Fruit fly (Drosophila melanogaster) whole organism, embryonic: ENCODE data around the gene AspRS-m.
A peak's percentile ranks its signal among the peaks of the same experiment; 100 is the strongest.

Source experiments
- Blimp-1 ChIP-seq: fragments of 200-800 bp; sonication (Bioruptor generic); optimal IDR thresholded peaks from 3 replicates; lab custom pipeline; 2018; ENCODE audit warnings: missing biosample characterization, missing genetic modification characterization, mild to moderate bottlenecking, moderate library complexity, missing genetic modification reagents
- CG10543 ChIP-seq: fragments of 200-800 bp; sonication (Bioruptor generic); optimal IDR thresholded peaks from 3 replicates; lab custom pipeline; 2017; ENCODE audit warnings: missing biosample characterization, mild to moderate bottlenecking, missing genetic modification characterization, moderate library complexity
- CG12744 ChIP-seq: fragments of 200-800 bp; sonication (Bioruptor generic); optimal IDR thresholded peaks from 2 replicates; lab custom pipeline; 2016; ENCODE audit warnings: missing biosample characterization, missing genetic modification characterization
- CG13123 ChIP-seq: fragments of 200-800 bp; sonication (Bioruptor generic); optimal IDR thresholded peaks from 2 replicates; lab custom pipeline; 2016; ENCODE audit warnings: missing biosample characterization, missing genetic modification characterization
- CG15269 ChIP-seq: fragments of 200-800 bp; sonication (Bioruptor generic); optimal IDR thresholded peaks from 2 replicates; lab custom pipeline; 2018; ENCODE audit warnings: missing biosample characterization, mild to moderate bottlenecking, missing genetic modification characterization, moderate library complexity
- CG1529 ChIP-seq: fragments of 200-800 bp; sonication (Bioruptor generic); optimal IDR thresholded peaks from 3 replicates; lab custom pipeline; 2018; ENCODE audit warnings: missing biosample characterization, missing genetic modification characterization
- CG30403 ChIP-seq: fragments of 200-800 bp; sonication (Bioruptor generic); optimal IDR thresholded peaks from 3 replicates; lab custom pipeline; 2016; ENCODE audit warnings: missing biosample characterization, missing genetic modification characterization
- CG34376 ChIP-seq: fragments of 200-800 bp; sonication (Bioruptor generic); optimal IDR thresholded peaks from 2 replicates; lab custom pipeline; 2018; ENCODE audit warnings: missing biosample characterization, mild to moderate bottlenecking, missing genetic modification characterization
- CG4820 ChIP-seq: fragments of 200-800 bp; sonication (Bioruptor generic); optimal IDR thresholded peaks from 3 replicates; lab custom pipeline; 2016; ENCODE audit warnings: missing biosample characterization, missing genetic modification characterization
- CG7556 ChIP-seq: fragments of 200-800 bp; sonication (Bioruptor generic); optimal IDR thresholded peaks from 2 replicates; lab custom pipeline; 2017; ENCODE audit warnings: missing biosample characterization, mild to moderate bottlenecking, missing genetic modification characterization
- CG8290 ChIP-seq, 3 experiments: fragments of 200-800 bp; sonication (Bioruptor generic); optimal IDR thresholded peaks; 2 replicates each; lab custom pipeline; 2016 to 2019; ENCODE audit warnings: missing biosample characterization in 3 of 3, missing genetic modification characterization in 3 of 3, mild to moderate bottlenecking in 2 of 3, moderate library complexity in 1 of 3
- CTCF ChIP-seq: fragments of 200-800 bp; sonication (Bioruptor generic); optimal IDR thresholded peaks from 2 replicates; lab custom pipeline; 2017; ENCODE audit warnings: missing biosample characterization, mild to moderate bottlenecking, missing genetic modification characterization, moderate library complexity
- Dad ChIP-seq: fragments of 200-800 bp; sonication (Bioruptor generic); optimal IDR thresholded peaks from 3 replicates; lab custom pipeline; 2016; ENCODE audit warnings: missing biosample characterization, missing genetic modification characterization
- Dbx ChIP-seq: fragments of 200-800 bp; sonication (Bioruptor generic); IDR thresholded peaks from 3 replicates; pipeline ENCODE4 v1.3.6; 2022; ENCODE audit warnings: missing biosample characterization, missing genetic modification characterization
- Dek ChIP-seq: fragments of 200-800 bp; sonication (Bioruptor generic); optimal IDR thresholded peaks from 3 replicates; lab custom pipeline; 2019; ENCODE audit warnings: missing biosample characterization, mild to moderate bottlenecking, missing genetic modification characterization, moderate library complexity
- Dip2 ChIP-seq: fragments of 200-800 bp; sonication (Bioruptor generic); IDR thresholded peaks from 2 replicates; pipeline ENCODE4 v1.3.6; 2022; ENCODE audit warnings: missing biosample characterization, missing genetic modification characterization
- E2f2 ChIP-seq: fragments of 200-800 bp; sonication (Bioruptor generic); IDR thresholded peaks from 2 replicates; pipeline ENCODE4 v1.3.6; 2022; ENCODE audit warnings: missing biosample characterization, missing genetic modification characterization
- Ets65A ChIP-seq: fragments of 200-800 bp; sonication (Bioruptor generic); peaks from one replicate; lab custom pipeline; 2016; ENCODE audit warnings: missing biosample characterization, missing genetic modification characterization
- Hr51 ChIP-seq, 2 experiments: fragments of 200-800 bp; sonication (Bioruptor generic); optimal IDR thresholded peaks; 2 replicates in 1 of 2; 3 replicates in 1 of 2; lab custom pipeline; 2016 to 2018; ENCODE audit warnings: missing biosample characterization in 2 of 2, missing genetic modification characterization in 2 of 2, mild to moderate bottlenecking in 1 of 2, moderate library complexity in 1 of 2
- Lhr ChIP-seq: fragments of 200-800 bp; sonication (Bioruptor generic); optimal IDR thresholded peaks from 3 replicates; lab custom pipeline; 2017; ENCODE audit warnings: mild to moderate bottlenecking, missing biosample characterization, missing genetic modification reagents, missing genetic modification characterization
- Meics ChIP-seq: fragments of 200-800 bp; sonication (Bioruptor generic); optimal IDR thresholded peaks from 2 replicates; lab custom pipeline; 2017; ENCODE audit warnings: missing biosample characterization, mild to moderate bottlenecking, missing genetic modification characterization
- Myb ChIP-seq: fragments of 200-800 bp; sonication (Bioruptor generic); optimal IDR thresholded peaks from 2 replicates; lab custom pipeline; 2016; ENCODE audit warnings: missing biosample characterization, missing genetic modification characterization
- NC2α ChIP-seq: fragments of 200-800 bp; sonication (Bioruptor generic); optimal IDR thresholded peaks from 2 replicates; lab custom pipeline; 2016; ENCODE audit warnings: missing biosample characterization, missing genetic modification characterization
- Nf-YA ChIP-seq: fragments of 200-800 bp; sonication (Bioruptor generic); IDR thresholded peaks from 2 replicates; pipeline ENCODE4 v1.3.6; 2022; ENCODE audit warnings: missing biosample characterization, missing genetic modification characterization
- Oli ChIP-seq: fragments of 200-800 bp; sonication (Bioruptor generic); optimal IDR thresholded peaks from 2 replicates; lab custom pipeline; 2018; ENCODE audit warnings: missing biosample characterization, mild to moderate bottlenecking, missing genetic modification characterization, moderate library complexity
- Opbp ChIP-seq: fragments of 200-800 bp; sonication (Bioruptor generic); IDR thresholded peaks from 3 replicates; pipeline ENCODE4 v1.3.6; 2022; ENCODE audit warnings: missing biosample characterization, missing genetic modification characterization; ENCODE audit not compliant: partially characterized antibody
- Six4 ChIP-seq: fragments of 200-800 bp; sonication (Bioruptor generic); optimal IDR thresholded peaks from 2 replicates; lab custom pipeline; 2016; ENCODE audit warnings: missing biosample characterization, missing genetic modification characterization
- TFAM ChIP-seq: fragments of 200-800 bp; sonication (Bioruptor generic); optimal IDR thresholded peaks from 2 replicates; lab custom pipeline; 2017; ENCODE audit warnings: missing biosample characterization, missing genetic modification characterization, inconsistent platforms
- Xrp1 ChIP-seq: fragments of 200-800 bp; sonication (Bioruptor generic); IDR thresholded peaks from 2 replicates; pipeline ENCODE4 v1.3.6; 2022; ENCODE audit warnings: missing biosample characterization, missing genetic modification characterization
- bcd ChIP-seq: fragments of 200-800 bp; sonication (Bioruptor generic); optimal IDR thresholded peaks from 2 replicates; lab custom pipeline; 2017; ENCODE audit warnings: missing biosample characterization, mild to moderate bottlenecking, missing genetic modification characterization
- btn ChIP-seq: fragments of 200-800 bp; sonication (Bioruptor generic); optimal IDR thresholded peaks from 2 replicates; lab custom pipeline; 2016; ENCODE audit warnings: missing biosample characterization, missing genetic modification characterization
- chinmo ChIP-seq: fragments of 200-800 bp; sonication (Bioruptor generic); IDR thresholded peaks from 4 replicates; pipeline ENCODE4 v1.3.6; 2022; ENCODE audit warnings: missing biosample characterization, missing genetic modification characterization; ENCODE audit not compliant: partially characterized antibody
- dan ChIP-seq: fragments of 200-800 bp; sonication (Bioruptor generic); IDR thresholded peaks from 2 replicates; pipeline ENCODE4 v1.3.6; 2022; ENCODE audit warnings: missing biosample characterization, missing genetic modification characterization
- dati ChIP-seq: fragments of 200-800 bp; sonication (Bioruptor generic); IDR thresholded peaks from 2 replicates; pipeline ENCODE4 v1.3.6; 2022; ENCODE audit warnings: missing biosample characterization, missing genetic modification characterization
- dmrt11E ChIP-seq: fragments of 200-800 bp; sonication (Bioruptor generic); optimal IDR thresholded peaks from 3 replicates; lab custom pipeline; 2018; ENCODE audit warnings: missing biosample characterization, mild to moderate bottlenecking, missing genetic modification characterization, moderate library complexity
- ewg ChIP-seq: fragments of 200-800 bp; sonication (Bioruptor generic); optimal IDR thresholded peaks from 3 replicates; lab custom pipeline; 2017; ENCODE audit warnings: mild to moderate bottlenecking, missing biosample characterization, missing genetic modification reagents, missing genetic modification characterization
- grn ChIP-seq: fragments of 200-800 bp; sonication (Bioruptor generic); optimal IDR thresholded peaks from 3 replicates; lab custom pipeline; 2017; ENCODE audit warnings: missing biosample characterization, missing genetic modification characterization
- gro ChIP-seq: fragments of 200-800 bp; sonication (Bioruptor generic); optimal IDR thresholded peaks from 2 replicates; lab custom pipeline; 2016; ENCODE audit warnings: missing biosample characterization, missing genetic modification characterization
- hb ChIP-seq: fragments of 200-800 bp; sonication (Bioruptor generic); IDR thresholded peaks from 3 replicates; pipeline ENCODE4 v1.3.6; 2022; ENCODE audit warnings: missing biosample characterization, missing genetic modification characterization; ENCODE audit not compliant: partially characterized antibody
- insv ChIP-seq, 2 experiments: fragments of 200-800 bp; sonication (Bioruptor generic); optimal IDR thresholded peaks; 3 replicates each; lab custom pipeline; 2016 to 2018; ENCODE audit warnings: missing biosample characterization in 2 of 2, missing genetic modification characterization in 2 of 2
- kay ChIP-seq: fragments of 200-800 bp; sonication (Bioruptor generic); optimal IDR thresholded peaks from 2 replicates; lab custom pipeline; 2016; ENCODE audit warnings: missing biosample characterization, missing genetic modification characterization
- lola ChIP-seq, 3 experiments: fragments of >200 bp in 2 of 3; fragments of 200-800 bp in 1 of 3; sonication (Bioruptor generic) in 1 of 3; optimal IDR thresholded peaks; 2 replicates each; lab custom pipeline; 2017 to 2019; ENCODE audit warnings: missing biosample characterization in 3 of 3, missing genetic modification characterization in 3 of 3, mild to moderate bottlenecking in 1 of 3, moderate library complexity in 1 of 3
- mirr ChIP-seq: fragments of 200-800 bp; sonication (Bioruptor generic); optimal IDR thresholded peaks from 3 replicates; lab custom pipeline; 2018; ENCODE audit warnings: missing biosample characterization, mild to moderate bottlenecking, missing genetic modification characterization
- nom ChIP-seq: fragments of 200-800 bp; sonication (Bioruptor generic); optimal IDR thresholded peaks from 2 replicates; lab custom pipeline; 2017; ENCODE audit warnings: missing biosample characterization, missing genetic modification characterization, mild to moderate bottlenecking, moderate library complexity, missing genetic modification reagents
- org-1 ChIP-seq: fragments of 200-800 bp; sonication (Bioruptor generic); optimal IDR thresholded peaks from 2 replicates; lab custom pipeline; 2017; ENCODE audit warnings: missing biosample characterization, missing genetic modification characterization
- pzg ChIP-seq: fragments of 200-800 bp; sonication (Bioruptor generic); optimal IDR thresholded peaks from 3 replicates; lab custom pipeline; 2018; ENCODE audit warnings: missing biosample characterization, mild to moderate bottlenecking, missing genetic modification characterization, moderate library complexity
- salm ChIP-seq: fragments of 200-800 bp; sonication (Bioruptor generic); optimal IDR thresholded peaks from 2 replicates; lab custom pipeline; 2018; ENCODE audit warnings: missing biosample characterization, mild to moderate bottlenecking, missing genetic modification characterization
- scrt ChIP-seq: fragments of 200-800 bp; sonication (Bioruptor generic); optimal IDR thresholded peaks from 2 replicates; lab custom pipeline; 2018; ENCODE audit warnings: missing biosample characterization, mild to moderate bottlenecking, missing genetic modification characterization, moderate library complexity
- tap ChIP-seq: fragments of 200-800 bp; optimal IDR thresholded peaks from 3 replicates; lab custom pipeline; 2019; ENCODE audit warnings: missing biosample characterization, mild to moderate bottlenecking, missing genetic modification characterization, moderate library complexity
- wek ChIP-seq: fragments of 200-800 bp; sonication (Bioruptor generic); optimal IDR thresholded peaks from 3 replicates; lab custom pipeline; 2018; ENCODE audit warnings: missing biosample characterization, mild to moderate bottlenecking, missing genetic modification characterization, moderate library complexity

The AspRS-m gene

DNA sequence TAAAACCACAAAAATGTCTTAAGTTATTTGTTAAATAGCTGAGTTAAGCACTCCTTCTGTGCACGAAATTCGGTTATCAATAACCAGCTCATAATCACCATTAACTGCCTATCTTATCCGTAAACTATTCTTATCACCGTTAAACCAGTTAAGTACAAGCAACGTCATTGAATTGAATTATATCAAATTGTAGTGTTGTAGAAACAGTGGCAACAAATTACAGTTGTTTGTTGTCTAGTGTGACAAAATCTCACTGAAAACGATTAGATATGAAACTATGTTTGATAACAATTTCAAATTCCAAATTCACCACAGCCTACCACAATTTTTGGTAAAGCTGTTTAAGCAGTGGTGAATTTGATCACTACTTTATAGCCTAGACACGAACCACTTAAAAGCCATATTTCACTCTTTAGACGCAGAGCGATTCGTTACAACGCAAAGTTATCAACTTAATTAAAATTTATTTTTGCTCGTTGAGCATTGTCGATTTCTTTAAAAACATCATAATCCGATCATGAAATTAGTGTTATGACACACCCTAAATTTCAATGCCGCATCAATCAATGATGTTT lies 25.2 kb upstream of the AspRS-m start (continued):
- TF ChIP-seq Blimp-1 (no peak), TFAM (GFP tag; lab: Kevin White, UChicago) (no peak), CG7556 (GFP tag; lab: Kevin White, UChicago) (no peak), Meics (GFP tag; lab: Kevin White, UChicago) (peak; percentile 100), CG4820 (GFP tag; lab: Kevin White, UChicago) (no peak), E2f2 (GFP tag; lab: Robert Waterston, UW) (peak; percentile 78), CG12744 (no peak), mirr (GFP tag; lab: Kevin White, UChicago) (peak; percentile 100), pzg (GFP tag; lab: Kevin White, UChicago) (peak; percentile 16), Dbx (GFP tag; lab: Robert Waterston, UW) (no peak), CTCF (GFP tag; lab: Kevin White, UChicago) (peak; percentile 54), CG8290 (GFP tag; optimal IDR thresholded peaks at IDR 0.05; lab: Kevin White, UChicago) (no peak), CG8290 (tag; optimal IDR thresholded peaks at IDR 0.05; lab: Kevin White, UChicago) (no peak), salm (tag; lab: Kevin White, UChicago) (peak; percentile 2), Opbp (GFP tag; lab: Robert Waterston, UW) (peak; percentile 51; the same call in 1 of the 3 replicates), Dip2 (no peak), tap (tag; lab: Kevin White, UChicago) (peak; percentile 17), Ets65A (GFP tag; lab: Kevin White, UChicago) (peak; percentile 13), grn (GFP tag; lab: Kevin White, UChicago) (peak; percentile 88), ewg (GFP tag; lab: Kevin White, UChicago) (no peak), CG1529 (GFP tag; lab: Kevin White, UChicago) (no peak), insv (GFP tag; optimal IDR thresholded peaks at IDR 0.05; lab: Kevin White, UChicago) (no peak), NC2α (no peak), gro (no peak), Myb (GFP tag; lab: Kevin White, UChicago) (peak; percentile 67), lola (GFP tag; optimal IDR thresholded peaks at IDR 0.05; lab: Kevin White, UChicago) (no peak), CG13123 (GFP tag; lab: Kevin White, UChicago) (no peak), CG10543 (GFP tag; lab: Kevin White, UChicago) (peak; percentile 4), hb (no peak), Oli (tag; lab: Kevin White, UChicago) (no peak), Nf-YA (GFP tag; lab: Robert Waterston, UW) (no peak), dati (GFP tag; lab: Robert Waterston, UW) (no peak), chinmo (0 out of 4 replicates have a peak, but pooled peaks have one; percentile 18), CG15269 (no peak), nom (GFP tag; lab: Kevin White, UChicago) (no peak), Xrp1 (GFP tag; lab: Robert Waterston, UW) (no peak), dmrt11E (tag; lab: Kevin White, UChicago) (no peak), Lhr (GFP tag; lab: Kevin White, UChicago) (peak; percentile 34), CG34376 (GFP tag; lab: Kevin White, UChicago) (peak; percentile 78), Dek (tag; lab: Kevin White, UChicago) (no peak), Dad (GFP tag; lab: Kevin White, UChicago) (no peak), wek (no peak), Six4 (GFP tag; lab: Kevin White, UChicago) (no peak), dan (GFP tag; lab: Robert Waterston, UW) (no peak), bcd (GFP tag; lab: Kevin White, UChicago) (no peak), btn (GFP tag; lab: Kevin White, UChicago) (no peak), kay (GFP tag; lab: Kevin White, UChicago) (no peak), CG30403 (no peak), org-1 (GFP tag; lab: Kevin White, UChicago) (no peak), scrt (GFP tag; lab: Kevin White, UChicago) (no peak), Hr51 (GFP tag; optimal IDR thresholded peaks at IDR 0.05; lab: Kevin White, UChicago) (no peak)
